Fruit fly (Drosophila melanogaster) whole organism, prepupa: Measurements from ENCODE around the gene apn.

Experiments
- CG31627 ChIP-seq: fragments of 200-800 bp; sonication (Bioruptor generic); optimal IDR thresholded peaks from 3 replicates; lab custom pipeline; 2016; ENCODE audit warnings: missing biosample characterization, missing genetic modification characterization
- CG6276 ChIP-seq: fragments of 200-800 bp; sonication (Bioruptor generic); optimal IDR thresholded peaks from 2 replicates; lab custom pipeline; 2017; ENCODE audit warnings: missing biosample characterization, mild to moderate bottlenecking, missing genetic modification characterization
- CG6792 ChIP-seq: fragments of 200-800 bp; sonication (Bioruptor generic); optimal IDR thresholded peaks from 3 replicates; lab custom pipeline; 2016; ENCODE audit warnings: missing biosample characterization, missing genetic modification characterization
- Ets96B ChIP-seq: fragments of 200-800 bp; optimal IDR thresholded peaks from 2 replicates; lab custom pipeline; 2019; ENCODE audit warnings: missing biosample characterization, mild to moderate bottlenecking, missing genetic modification characterization, moderate library complexity
- Lpt ChIP-seq: fragments of 200-800 bp; sonication (Bioruptor generic); optimal IDR thresholded peaks from 3 replicates; lab custom pipeline; 2016; ENCODE audit warnings: missing biosample characterization, missing genetic modification characterization
- Met ChIP-seq: fragments of 200-800 bp; sonication (Bioruptor generic); optimal IDR thresholded peaks from 3 replicates; lab custom pipeline; 2016; ENCODE audit warnings: missing biosample characterization, missing genetic modification characterization
- lz ChIP-seq: fragments of 200-800 bp; sonication (Bioruptor generic); optimal IDR thresholded peaks from 3 replicates; lab custom pipeline; 2016; ENCODE audit warnings: missing biosample characterization, missing genetic modification characterization

- TF ChIP-seq CG31627 (GFP tag; lab: Kevin White, UChicago), result no peak
- no peak for TF ChIP-seq Lpt (GFP tag; lab: Kevin White, UChicago)
- no peak for TF ChIP-seq Met
- TF ChIP-seq CG6276 (GFP tag; lab: Kevin White, UChicago), result no peak
- TF ChIP-seq lz (GFP tag; lab: Kevin White, UChicago), result no peak
- no peak for TF ChIP-seq CG6792 (GFP tag; lab: Kevin White, UChicago)
- no peak for TF ChIP-seq Ets96B (tag; lab: Kevin White, UChicago)
Observed at dm6 chr3R:13290329-13290728, 1.7 kb upstream of the apn start, which contains the start of gene Osi22.
